Fruit fly (Drosophila melanogaster) whole organism, pupa: ENCODE measurements around the gene Usp1.

ENCODE experiments used
- CG10348 ChIP-seq: fragments of 200-800 bp; sonication (Bioruptor generic); IDR thresholded peaks from 2 replicates; pipeline ENCODE4 v1.3.6; 2022; ENCODE audit warnings: missing biosample characterization, missing genetic modification characterization
- CG12605 ChIP-seq: fragments of 200-800 bp; sonication (Bioruptor generic); IDR thresholded peaks from 2 replicates; pipeline ENCODE4 v1.3.6; 2022; ENCODE audit warnings: missing biosample characterization, missing genetic modification characterization
- CG13204 ChIP-seq: fragments of 200-800 bp; sonication (Bioruptor generic); optimal IDR thresholded peaks from 2 replicates; lab custom pipeline; 2018; ENCODE audit warnings: missing biosample characterization, mild to moderate bottlenecking, missing genetic modification characterization, moderate library complexity
- CG14655 ChIP-seq: fragments of 200-800 bp; sonication (Bioruptor generic); optimal IDR thresholded peaks from 3 replicates; lab custom pipeline; 2017; ENCODE audit warnings: mild to moderate bottlenecking, missing biosample characterization, missing genetic modification reagents, missing genetic modification characterization
- CG15710 ChIP-seq: fragments of 200-800 bp; sonication (Bioruptor generic); optimal IDR thresholded peaks from 2 replicates; lab custom pipeline; 2018; ENCODE audit warnings: missing biosample characterization, mild to moderate bottlenecking, missing genetic modification characterization, moderate library complexity
- CG17806 ChIP-seq: fragments of 200-800 bp; sonication (Bioruptor generic); optimal IDR thresholded peaks from 2 replicates; lab custom pipeline; 2018; ENCODE audit warnings: missing biosample characterization, mild to moderate bottlenecking, missing genetic modification characterization, moderate library complexity
- CG32121 ChIP-seq: fragments of 200-800 bp; sonication (Bioruptor generic); IDR thresholded peaks from 2 replicates; pipeline ENCODE4 v1.3.6; 2022; ENCODE audit warnings: missing biosample characterization, missing genetic modification characterization
- CG34367 ChIP-seq: fragments of 200-800 bp; sonication (Bioruptor generic); optimal IDR thresholded peaks from 2 replicates; lab custom pipeline; 2018; ENCODE audit warnings: missing biosample characterization, mild to moderate bottlenecking, missing genetic modification characterization
- CG4496 ChIP-seq: fragments of 200-800 bp; sonication (Bioruptor generic); IDR thresholded peaks from 3 replicates; pipeline ENCODE4 v1.3.6; 2022; ENCODE audit warnings: missing biosample characterization, missing genetic modification characterization
- CG8159 ChIP-seq: fragments of 200-800 bp; sonication (Bioruptor generic); optimal IDR thresholded peaks from 3 replicates; lab custom pipeline; 2018; ENCODE audit warnings: missing biosample characterization, mild to moderate bottlenecking, missing genetic modification characterization, moderate library complexity
- CG8301 ChIP-seq: fragments of 200-800 bp; sonication (Bioruptor generic); optimal IDR thresholded peaks from 2 replicates; lab custom pipeline; 2018; ENCODE audit warnings: missing biosample characterization, mild to moderate bottlenecking, missing genetic modification characterization
- CG9948 ChIP-seq: fragments of 200-800 bp; sonication (Bioruptor generic); optimal IDR thresholded peaks from 2 replicates; lab custom pipeline; 2018; ENCODE audit warnings: missing biosample characterization, mild to moderate bottlenecking, missing genetic modification characterization, moderate library complexity
- D1 ChIP-seq: fragments of 200-800 bp; sonication (Bioruptor generic); optimal IDR thresholded peaks from 2 replicates; lab custom pipeline; 2018; ENCODE audit warnings: missing biosample characterization, mild to moderate bottlenecking, missing genetic modification characterization, moderate library complexity
- EcR ChIP-seq: fragments of 200-800 bp; sonication (Bioruptor generic); optimal IDR thresholded peaks from 3 replicates; lab custom pipeline; 2019; ENCODE audit warnings: missing biosample characterization, missing genetic modification characterization, mild to moderate bottlenecking, moderate library complexity, missing genetic modification reagents
- Ets98B ChIP-seq: fragments of 200-800 bp; sonication (Bioruptor generic); IDR thresholded peaks from 2 replicates; pipeline ENCODE4 v1.3.6; 2022; ENCODE audit warnings: missing biosample characterization, missing genetic modification characterization
- Pif1A ChIP-seq: fragments of 200-800 bp; sonication (Bioruptor generic); optimal IDR thresholded peaks from 3 replicates; lab custom pipeline; 2016; ENCODE audit warnings: missing biosample characterization, missing genetic modification characterization
- Pif1B ChIP-seq: fragments of 200-800 bp; sonication (Bioruptor generic); optimal IDR thresholded peaks from 3 replicates; lab custom pipeline; 2016; ENCODE audit warnings: missing biosample characterization, missing genetic modification characterization
- Snoo ChIP-seq: fragments of 200-800 bp; sonication (Bioruptor generic); optimal IDR thresholded peaks from 3 replicates; lab custom pipeline; 2017; ENCODE audit warnings: missing biosample characterization, mild to moderate bottlenecking, missing genetic modification characterization, inconsistent platforms
- fd96Ca ChIP-seq: fragments of 200-800 bp; sonication (Bioruptor generic); IDR thresholded peaks from 3 replicates; pipeline ENCODE4 v1.3.6; 2022; ENCODE audit warnings: missing biosample characterization, missing genetic modification characterization
- gl ChIP-seq: fragments of 200-800 bp; sonication (Bioruptor generic); optimal IDR thresholded peaks from 2 replicates; lab custom pipeline; 2018; ENCODE audit warnings: missing biosample characterization, mild to moderate bottlenecking, missing genetic modification characterization
- rn ChIP-seq: fragments of 200-800 bp; sonication (Bioruptor generic); IDR thresholded peaks from 2 replicates; pipeline ENCODE4 v1.3.6; 2022; ENCODE audit warnings: missing biosample characterization, missing genetic modification characterization

The Usp1 gene

DNA sequence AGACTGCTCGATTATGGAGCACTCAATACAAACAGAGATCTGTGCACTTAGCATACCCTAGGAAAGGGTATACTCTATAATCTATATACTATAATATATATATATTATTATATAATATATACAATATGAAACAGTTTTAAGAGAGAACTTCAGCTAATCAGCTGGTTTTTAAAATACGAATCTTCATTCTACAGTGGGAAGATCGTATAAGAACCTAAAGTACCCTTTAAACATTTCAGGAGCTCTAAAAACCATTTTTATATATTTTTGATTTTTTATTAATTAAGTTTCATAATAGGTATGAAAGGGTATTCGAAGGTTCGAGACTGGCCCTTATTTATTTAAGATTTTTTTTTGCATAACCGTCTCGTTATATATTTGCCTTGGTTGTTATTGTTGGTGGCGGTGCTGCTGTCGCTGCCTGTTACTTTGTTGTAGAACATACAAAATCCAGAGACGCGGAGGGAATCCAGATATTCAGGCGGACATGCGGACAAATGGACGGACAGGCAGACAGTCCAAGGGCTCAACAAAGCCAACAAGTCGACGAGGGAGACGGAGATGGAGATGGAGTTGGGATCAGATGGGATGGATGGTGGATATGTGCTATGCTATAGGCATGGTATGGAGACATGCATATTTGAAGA lies 50.7 kb downstream of the Usp1 start:
- TF ChIP-seq rn (GFP tag; lab: Robert Waterston, UW) (no peak), CG10348 (GFP tag; lab: Robert Waterston, UW) (no peak), Ets98B (GFP tag; lab: Robert Waterston, UW) (no peak), CG12605 (no peak), fd96Ca (GFP tag; lab: Robert Waterston, UW) (no peak), CG8301 (peak; percentile 34), CG34367 (tag; lab: Kevin White, UChicago) (no peak), Snoo (tag; lab: Kevin White, UChicago) (no peak), CG14655 (GFP tag; lab: Kevin White, UChicago) (peak; percentile 87), Pif1B (GFP tag; lab: Kevin White, UChicago) (no peak), CG32121 (GFP tag; lab: Robert Waterston, UW) (no peak), CG8159 (tag; lab: Kevin White, UChicago) (peak; percentile 98), CG17806 (tag; lab: Kevin White, UChicago) (peak; percentile 96), CG15710 (tag; lab: Kevin White, UChicago) (peak; percentile 28), EcR (GFP tag; lab: Kevin White, UChicago) (peak; percentile 60), CG9948 (peak; percentile 97), Pif1A (GFP tag; lab: Kevin White, UChicago) (no peak), gl (no peak), CG13204 (GFP tag; lab: Kevin White, UChicago) (peak; percentile 16), D1 (tag; lab: Kevin White, UChicago) (peak; percentile 92), CG4496 (GFP tag; lab: Robert Waterston, UW) (0 out of 3 replicates have a peak, but pooled peaks have one; percentile 47)

- TF ChIP-seq EcR (GFP tag; lab: Kevin White, UChicago), result peak; percentile 98
- no peak for TF ChIP-seq CG10348 (GFP tag; lab: Robert Waterston, UW)
- TF ChIP-seq CG12605, result peak; percentile 35; the same call in 1 of the 2 replicates
- peak; percentile 71; the same call in 2 of the 3 replicates for TF ChIP-seq CG4496 (GFP tag; lab: Robert Waterston, UW)
- 0 out of 2 replicates have a peak, but pooled peaks have one; percentile 10 for TF ChIP-seq rn (GFP tag; lab: Robert Waterston, UW)
- TF ChIP-seq gl, result no peak
- TF ChIP-seq Snoo (tag; lab: Kevin White, UChicago), result no peak
- peak; percentile 37 for TF ChIP-seq D1 (tag; lab: Kevin White, UChicago)
- TF ChIP-seq CG9948, result peak; percentile 79
- no peak for TF ChIP-seq CG32121 (GFP tag; lab: Robert Waterston, UW)
- TF ChIP-seq Pif1B (GFP tag; lab: Kevin White, UChicago), result peak; percentile 67
- peak; percentile 39; the same call in 1 of the 2 replicates for TF ChIP-seq Ets98B (GFP tag; lab: Robert Waterston, UW)
- TF ChIP-seq CG34367 (tag; lab: Kevin White, UChicago), result peak; percentile 69
- peak; percentile 75 for TF ChIP-seq CG8301
- TF ChIP-seq CG17806 (tag; lab: Kevin White, UChicago), result peak; percentile 65
- TF ChIP-seq CG13204 (GFP tag; lab: Kevin White, UChicago), result peak; percentile 13
- peak; percentile 85 for TF ChIP-seq CG14655 (GFP tag; lab: Kevin White, UChicago)
- peak; percentile 69 for TF ChIP-seq Pif1A (GFP tag; lab: Kevin White, UChicago)
- peak; percentile 97 for TF ChIP-seq CG8159 (tag; lab: Kevin White, UChicago)
- TF ChIP-seq fd96Ca (GFP tag; lab: Robert Waterston, UW), result peak; percentile 28; the same call in 1 of the 3 replicates
- TF ChIP-seq CG15710 (tag; lab: Kevin White, UChicago), result peak; percentile 62
Measured at dm6 chr3R:29280633-29281572, 51.9 kb downstream of the Usp1 start.

- TF ChIP-seq CG8159 (tag; lab: Kevin White, UChicago) (peak; percentile 32), gl (peak; percentile 38), fd96Ca (GFP tag; lab: Robert Waterston, UW) (no peak), CG34367 (tag; lab: Kevin White, UChicago) (peak; percentile 25), CG14655 (GFP tag; lab: Kevin White, UChicago) (peak; percentile 62), CG12605 (no peak), CG15710 (tag; lab: Kevin White, UChicago) (no peak), CG9948 (peak; percentile 44), CG32121 (GFP tag; lab: Robert Waterston, UW) (no peak), CG13204 (GFP tag; lab: Kevin White, UChicago) (peak; percentile 0), Pif1A (GFP tag; lab: Kevin White, UChicago) (no peak), CG10348 (GFP tag; lab: Robert Waterston, UW) (no peak), CG8301 (no peak), Snoo (tag; lab: Kevin White, UChicago) (no peak), EcR (GFP tag; lab: Kevin White, UChicago) (peak; percentile 73), D1 (tag; lab: Kevin White, UChicago) (no peak), Pif1B (GFP tag; lab: Kevin White, UChicago) (no peak), CG17806 (tag; lab: Kevin White, UChicago) (peak; percentile 29), CG4496 (GFP tag; lab: Robert Waterston, UW) (peak; percentile 76; the same call in 2 of the 3 replicates), Ets98B (GFP tag; lab: Robert Waterston, UW) (no peak)
- TF ChIP-seq, all 21 proteins: peak for 9
Measured at dm6 chr3R:29282939-29283616, 54.1 kb downstream of the Usp1 start.
